Worm (Caenorhabditis elegans) whole organism, L1 larva: ENCODE results near the gene hpo-8.

Experiments used
- C34B4.2 ChIP-seq: sonication (generic microtip); optimal IDR thresholded peaks from 2 replicates; lab custom pipeline; 2017; ENCODE audit warnings: mild to moderate bottlenecking, missing genetic modification characterization, missing compliant biosample characterization
- aha-1 ChIP-seq: fragments of 150-350 bp; optimal IDR thresholded peaks from 2 replicates; lab custom pipeline; 2014; ENCODE audit warnings: missing biosample characterization, missing genetic modification characterization
- aly-2 ChIP-seq: fragments of 150-350 bp; optimal IDR thresholded peaks from 2 replicates; lab custom pipeline; 2014; ENCODE audit warnings: missing biosample characterization, missing genetic modification characterization
- ceh-8 ChIP-seq: fragments of 200-800 bp; sonication (Bioruptor generic); optimal IDR thresholded peaks from 2 replicates; lab custom pipeline; 2018; ENCODE audit warnings: mild to moderate bottlenecking, missing genetic modification characterization, moderate library complexity, missing compliant biosample characterization
- ceh-82 ChIP-seq, 3 experiments: fragments of 150-350 bp in 1 of 3; sonication (generic microtip) in 2 of 3; optimal IDR thresholded peaks; 2 replicates each; lab custom pipeline; 2014 to 2017; ENCODE audit warnings: missing biosample characterization in 3 of 3, missing genetic modification characterization in 3 of 3
- ceh-88 ChIP-seq: fragments of 200-800 bp; sonication (Bioruptor generic); IDR thresholded peaks from 2 replicates; pipeline ENCODE4 v1.3.6; 2022; ENCODE audit warnings: missing genetic modification characterization, missing compliant biosample characterization
- ceh-90 ChIP-seq: sonication (generic microtip); optimal IDR thresholded peaks from 2 replicates; lab custom pipeline; 2016; ENCODE audit warnings: missing genetic modification characterization, missing compliant biosample characterization
- dsc-1 ChIP-seq: sonication (generic microtip); optimal IDR thresholded peaks from 2 replicates; lab custom pipeline; 2016; ENCODE audit warnings: mild to moderate bottlenecking, missing genetic modification characterization, missing compliant biosample characterization
- efl-1 ChIP-seq, 4 experiments: fragments of 150-350 bp; optimal IDR thresholded peaks in 3 of 4; peaks in 1 of 4; 1 replicate in 1 of 4; 2 replicates in 3 of 4; lab custom pipeline; 2014; ENCODE audit warnings: missing biosample characterization in 2 of 4, missing genetic modification characterization in 2 of 4, missing genetic modification reagents in 2 of 4
- efl-3 ChIP-seq: fragments of 200-800 bp; sonication (Bioruptor generic); optimal IDR thresholded peaks from 2 replicates; lab custom pipeline; 2018; ENCODE audit warnings: mild to moderate bottlenecking, missing genetic modification characterization, missing compliant biosample characterization
- hlh-17 ChIP-seq: fragments of 200-800 bp; sonication (Bioruptor generic); optimal IDR thresholded peaks from 2 replicates; lab custom pipeline; 2018; ENCODE audit warnings: missing genetic modification characterization, mild to moderate bottlenecking, missing compliant biosample characterization, moderate library complexity, borderline replicate concordance
- hlh-4 ChIP-seq: sonication (generic microtip); optimal IDR thresholded peaks from 2 replicates; lab custom pipeline; 2016; ENCODE audit warnings: mild to moderate bottlenecking, missing genetic modification characterization, missing compliant biosample characterization
- hpl-2 ChIP-seq: fragments of 150-350 bp; optimal IDR thresholded peaks from 2 replicates; lab custom pipeline; 2014; ENCODE audit warnings: missing biosample characterization, missing genetic modification reagents, missing genetic modification characterization
- jun-1 ChIP-seq: fragments of 150-350 bp; optimal IDR thresholded peaks from 2 replicates; lab custom pipeline; 2014; ENCODE audit warnings: missing biosample characterization, missing genetic modification reagents, missing genetic modification characterization
- lin-14 ChIP-seq: fragments of 200-800 bp; sonication (Bioruptor generic); optimal IDR thresholded peaks from 2 replicates; lab custom pipeline; 2018; ENCODE audit warnings: mild to moderate bottlenecking, missing genetic modification characterization, moderate library complexity, missing compliant biosample characterization
- lin-35 ChIP-seq, 2 experiments: fragments of 150-350 bp; optimal IDR thresholded peaks; 2 replicates each; lab custom pipeline; 2014; ENCODE audit warnings: missing biosample characterization in 2 of 2, missing genetic modification characterization in 2 of 2, missing genetic modification reagents in 2 of 2
- lsy-2 ChIP-seq, 2 experiments: fragments of 150-350 bp; optimal IDR thresholded peaks; 2 replicates each; lab custom pipeline; 2014; ENCODE audit warnings: missing biosample characterization in 2 of 2, missing genetic modification characterization in 2 of 2
- mef-2 ChIP-seq: fragments of 150-350 bp; optimal IDR thresholded peaks from 2 replicates; lab custom pipeline; 2014; ENCODE audit warnings: missing biosample characterization, missing genetic modification characterization
- mep-1 ChIP-seq: fragments of 150-350 bp; optimal IDR thresholded peaks from 2 replicates; lab custom pipeline; 2014; ENCODE audit warnings: missing biosample characterization, missing genetic modification characterization
- nhr-20 ChIP-seq: sonication (generic microtip); optimal IDR thresholded peaks from 2 replicates; lab custom pipeline; 2016; ENCODE audit warnings: mild to moderate bottlenecking, missing genetic modification characterization, missing compliant biosample characterization
- nhr-237 ChIP-seq: fragments of 150-350 bp; optimal IDR thresholded peaks from 2 replicates; lab custom pipeline; 2014; ENCODE audit warnings: missing biosample characterization, missing genetic modification characterization
- nhr-71 ChIP-seq: sonication (generic microtip); optimal IDR thresholded peaks from 2 replicates; lab custom pipeline; 2016; ENCODE audit warnings: mild to moderate bottlenecking, missing genetic modification characterization, moderate library complexity, missing compliant biosample characterization
- nhr-77 ChIP-seq: fragments of 150-350 bp; optimal IDR thresholded peaks from 2 replicates; lab custom pipeline; 2014; ENCODE audit warnings: missing biosample characterization, missing genetic modification characterization
- nhr-85 ChIP-seq: sonication (generic microtip); peaks from one replicate; lab custom pipeline; 2016; ENCODE audit warnings: missing genetic modification characterization, inconsistent platforms, missing compliant biosample characterization
- pqm-1 ChIP-seq: sonication (generic microtip); optimal IDR thresholded peaks from 3 replicates; lab custom pipeline; 2017; ENCODE audit warnings: missing biosample characterization, missing genetic modification characterization
- rnt-1 ChIP-seq: sonication (generic microtip); optimal IDR thresholded peaks from 2 replicates; lab custom pipeline; 2016; ENCODE audit warnings: mild to moderate bottlenecking, missing genetic modification characterization, moderate library complexity, missing compliant biosample characterization
- skn-1 ChIP-seq: fragments of 150-350 bp; optimal IDR thresholded peaks from 2 replicates; lab custom pipeline; 2014; ENCODE audit warnings: missing biosample characterization, missing genetic modification characterization
- snu-23 ChIP-seq: sonication (generic microtip); optimal IDR thresholded peaks from 2 replicates; lab custom pipeline; 2016; ENCODE audit warnings: missing genetic modification characterization, missing compliant biosample characterization
- sox-4 ChIP-seq: sonication (generic microtip); optimal IDR thresholded peaks from 2 replicates; lab custom pipeline; 2016; ENCODE audit warnings: missing genetic modification characterization, missing compliant biosample characterization
- swsn-7 ChIP-seq: sonication (generic microtip); optimal IDR thresholded peaks from 2 replicates; lab custom pipeline; 2016; ENCODE audit warnings: missing genetic modification characterization, missing compliant biosample characterization
- tbx-2 ChIP-seq: sonication (generic microtip); optimal IDR thresholded peaks from 2 replicates; lab custom pipeline; 2016; ENCODE audit warnings: missing genetic modification characterization, missing compliant biosample characterization
- unc-130 ChIP-seq: fragments of 150-350 bp; optimal IDR thresholded peaks from 2 replicates; lab custom pipeline; 2017; ENCODE audit warnings: missing biosample characterization, missing genetic modification characterization, inconsistent platforms
- xbp-1 ChIP-seq: sonication (generic microtip); optimal IDR thresholded peaks from 2 replicates; lab custom pipeline; 2016; ENCODE audit warnings: missing genetic modification characterization, missing compliant biosample characterization

hpo-8 gene

DNA sequence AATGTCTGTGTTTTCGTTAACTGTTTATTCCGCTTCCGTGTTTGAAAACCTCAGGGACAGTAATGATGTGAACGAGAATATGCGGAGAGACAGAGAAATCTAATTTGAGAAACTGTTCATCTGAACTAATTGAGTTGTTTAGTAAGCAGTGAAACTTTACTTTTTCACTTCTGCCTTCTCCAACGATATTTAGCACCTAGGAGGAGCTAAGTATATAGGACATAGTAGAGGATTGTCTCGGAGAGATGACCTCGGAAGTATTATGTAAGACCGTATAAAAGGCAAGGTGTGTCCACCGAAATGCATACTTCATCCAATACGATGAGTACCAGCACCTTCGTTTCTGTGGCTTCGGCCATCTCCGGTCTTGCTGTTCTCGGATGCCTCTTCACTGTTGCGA lies 9.7 kb upstream of the hpo-8 start, which contains the start of gene col-141:
Gene col-141, plus strand, starts transcription at position 301 of the 400 bp plus-strand sequence.
- TF ChIP-seq xbp-1 (tag; lab: Kevin White, UChicago) = no peak
- no peak for TF ChIP-seq rnt-1
- TF ChIP-seq snu-23 (GFP tag; lab: Kevin White, UChicago) = no peak
- TF ChIP-seq efl-3 (GFP tag; lab: Kevin White, UChicago) = no peak
- no peak for TF ChIP-seq efl-1 (optimal IDR thresholded peaks at IDR 0.05; lab: Kevin White, UChicago)
- peak in 1 of 2 experiments; percentile 9 for TF ChIP-seq efl-1 (GFP tag; optimal IDR thresholded peaks at IDR 0.05 in 1 of 2; lab: Kevin White, UChicago)
- no peak for TF ChIP-seq nhr-71
- no peak for TF ChIP-seq ceh-90

DNA sequence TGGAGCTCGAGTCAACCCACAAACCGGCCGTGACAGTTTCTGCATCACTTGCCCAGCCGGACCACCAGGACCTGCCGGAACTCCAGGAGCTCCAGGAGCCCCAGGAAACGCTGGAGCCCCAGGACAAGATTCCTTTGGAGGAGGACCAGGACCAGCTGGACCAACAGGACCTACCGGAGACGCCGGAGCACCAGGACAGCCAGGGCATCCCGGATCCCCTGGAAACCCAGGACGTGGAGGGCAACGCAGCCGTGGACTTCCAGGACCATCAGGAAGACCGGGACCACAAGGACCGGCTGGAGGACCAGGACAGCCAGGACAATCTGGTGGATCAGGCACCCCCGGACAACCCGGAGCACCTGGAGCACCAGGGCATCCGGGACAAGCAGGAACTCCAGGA lies 9.0 kb upstream of the hpo-8 start:
- TF ChIP-seq tbx-2 = no peak
- peak; percentile 45 for TF ChIP-seq ceh-8
- TF ChIP-seq, all 84 proteins: peak for 1

- TF ChIP-seq nhr-85 (tag; lab: Kevin White, UChicago) (peak; percentile 84), ceh-82 (tag; optimal IDR thresholded peaks at IDR 0.05; lab: Kevin White, UChicago) (no peak), unc-130 (tag; lab: Kevin White, UChicago) (no peak), swsn-7 (tag; lab: Kevin White, UChicago) (no peak), lin-14 (GFP tag; lab: Kevin White, UChicago) (peak; percentile 64), jun-1 (no peak), ceh-88 (GFP tag; lab: Robert Waterston, UW) (no peak), mef-2 (tag; lab: Kevin White, UChicago) (no peak)
- TF ChIP-seq, all 84 proteins: peak for 2
Observed at ce11 chrV:6830755-6831227, 8.3 kb upstream of the hpo-8 start, which contains the start of gene col-142. TSS of gene col-142 (plus strand) at chrV:6831177.

ce11 chrV:6831539-6831938 lies 7.5 kb upstream of the hpo-8 start:
- TF ChIP-seq ceh-8 = no peak
- no peak for TF ChIP-seq ceh-88 (GFP tag; lab: Robert Waterston, UW)
- TF ChIP-seq hpl-2 (GFP tag; lab: Kevin White, UChicago) = no peak
- no peak for TF ChIP-seq aha-1
- no peak for TF ChIP-seq pqm-1 (tag; lab: Kevin White, UChicago)
- no peak for TF ChIP-seq lin-35 (GFP tag; optimal IDR thresholded peaks at IDR 0.05; lab: Kevin White, UChicago)
- no peak for TF ChIP-seq lsy-2 (tag; optimal IDR thresholded peaks at IDR 0.05; lab: Kevin White, UChicago)
- no peak for TF ChIP-seq C34B4.2 (tag; lab: Kevin White, UChicago)
- TF ChIP-seq nhr-77 (tag; lab: Kevin White, UChicago) = no peak
- no peak for TF ChIP-seq rnt-1
- TF ChIP-seq aly-2 (tag; lab: Kevin White, UChicago) = no peak
- TF ChIP-seq mep-1 (tag; lab: Kevin White, UChicago) = no peak
- no peak for TF ChIP-seq nhr-20 (tag; lab: Kevin White, UChicago)
- no peak for TF ChIP-seq sox-4 (tag; lab: Kevin White, UChicago)
- no peak for TF ChIP-seq skn-1 (tag; lab: Kevin White, UChicago)
- TF ChIP-seq hlh-4 = no peak
- no peak for TF ChIP-seq efl-1 (optimal IDR thresholded peaks at IDR 0.05; lab: Kevin White, UChicago)
- no peak for TF ChIP-seq efl-1 (GFP tag; optimal IDR thresholded peaks at IDR 0.05 in 1 of 2; lab: Kevin White, UChicago)

- no peak for TF ChIP-seq ceh-88 (GFP tag; lab: Robert Waterston, UW)
- TF ChIP-seq lin-14 (GFP tag; lab: Kevin White, UChicago) = no peak
- TF ChIP-seq nhr-237 = no peak
- no peak for TF ChIP-seq dsc-1 (tag; lab: Kevin White, UChicago)
- TF ChIP-seq efl-1 (optimal IDR thresholded peaks at IDR 0.05; lab: Kevin White, UChicago) = no peak
- TF ChIP-seq efl-1 (GFP tag; optimal IDR thresholded peaks at IDR 0.05 in 1 of 2; lab: Kevin White, UChicago) = peak in 1 of 2 experiments; percentile 46
- no peak for TF ChIP-seq hlh-17 (GFP tag; lab: Kevin White, UChicago)
- TF ChIP-seq, all 84 proteins: peak for 1
Observed at ce11 chrV:6835242-6835641, 3.8 kb upstream of the hpo-8 start, which contains the start of the genes T15B7.14 and col-143. TSS of gene T15B7.14 (minus strand) at chrV:6835342. TSS of gene col-143 (plus strand) at chrV:6835635.
